Fruit fly (Drosophila melanogaster): Measurements from ENCODE around the gene Kua.

The Kua gene

DNA sequence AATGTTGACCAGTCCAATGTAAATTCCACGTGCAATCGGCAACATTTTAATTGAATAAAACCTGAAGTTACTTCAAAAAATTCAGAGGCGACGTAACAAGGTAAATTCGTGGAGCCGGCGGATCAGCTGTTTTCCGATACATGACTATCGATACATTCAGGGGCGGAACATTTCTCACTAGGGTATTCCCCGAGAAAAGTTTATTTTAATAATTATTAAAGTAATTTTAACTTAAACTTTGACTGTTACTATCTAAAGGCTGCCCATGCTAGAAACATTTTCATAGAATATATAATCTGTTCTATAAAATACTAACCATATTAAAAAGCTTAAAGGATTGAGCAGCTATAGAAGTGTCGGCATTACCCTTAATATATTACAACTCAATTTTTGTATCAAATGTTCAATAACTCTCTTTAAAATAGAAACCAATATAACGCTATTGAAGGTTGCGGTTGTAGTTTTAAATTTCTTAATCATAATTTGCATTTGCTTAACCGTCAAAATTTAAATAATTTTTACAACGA is at the start of gene Kua, which contains the start of gene mRpS18B:
Gene Kua (plus strand): TSS at position 477 of the 527 bp plus-strand sequence.
Gene mRpS18B (minus strand): TSS at position 149 of the 527 bp plus-strand sequence.
- no peak for TF ChIP-seq CG17801 (GFP tag; optimal IDR thresholded peaks at IDR 0.05; ENCODE audit: partially characterized antibody)

DNA sequence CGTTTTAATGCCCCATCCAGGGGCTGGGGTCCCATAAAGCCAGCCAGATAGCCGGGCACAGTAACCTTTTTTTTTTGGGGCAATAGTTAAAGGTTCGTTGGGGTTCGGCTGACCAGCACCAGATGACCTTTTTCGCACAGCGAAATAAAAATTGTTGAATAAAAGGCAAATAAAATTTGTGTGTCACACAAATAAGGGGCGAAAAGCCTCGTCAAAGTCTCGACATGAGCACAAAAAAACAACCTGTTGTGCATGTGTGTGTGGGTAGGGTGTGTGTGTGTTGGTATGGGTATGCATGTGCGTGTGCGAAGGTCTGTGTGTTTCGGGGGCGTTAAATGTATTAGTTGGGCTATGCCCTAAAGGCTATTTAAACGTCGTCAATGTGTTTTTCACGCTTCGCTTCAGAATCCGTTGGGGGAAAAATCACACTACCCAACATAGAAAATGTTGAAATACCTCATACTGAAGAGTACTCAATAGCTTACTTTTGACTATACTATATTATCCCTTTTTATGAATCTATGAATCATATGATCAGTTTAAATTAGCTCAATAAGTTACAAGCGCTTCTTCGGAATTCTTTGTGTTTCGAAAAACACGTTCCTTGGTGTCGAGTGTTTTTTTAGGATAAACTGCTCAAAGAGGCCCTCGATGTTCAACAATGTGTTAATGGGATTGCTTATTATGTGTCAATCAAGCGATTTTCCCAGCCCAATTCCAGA is 46.0 kb upstream of the Kua start:
- no peak for TF ChIP-seq CG17801 (GFP tag; optimal IDR thresholded peaks at IDR 0.05; ENCODE audit: partially characterized antibody)

DNA sequence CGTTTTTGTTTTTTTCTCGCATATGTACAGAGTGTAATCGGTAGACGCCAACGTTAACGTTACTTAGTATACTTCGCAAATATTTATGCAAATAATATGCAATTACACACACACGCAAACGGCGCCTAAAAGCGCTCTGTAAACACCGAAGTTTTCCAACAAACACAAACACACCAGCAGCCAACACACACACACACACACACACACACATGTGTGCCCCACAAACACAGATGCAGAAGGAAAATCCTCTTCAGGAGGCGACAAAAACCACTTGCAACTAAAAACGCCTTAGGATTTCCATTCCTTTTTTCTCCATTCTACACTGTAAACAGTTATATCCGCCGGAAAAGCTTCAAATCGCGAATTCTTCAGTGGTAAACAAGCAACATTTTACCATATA is 40.0 kb upstream of the Kua start:
- no peak for TF ChIP-seq CG17801 (GFP tag; optimal IDR thresholded peaks at IDR 0.05; ENCODE audit: partially characterized antibody)

DNA sequence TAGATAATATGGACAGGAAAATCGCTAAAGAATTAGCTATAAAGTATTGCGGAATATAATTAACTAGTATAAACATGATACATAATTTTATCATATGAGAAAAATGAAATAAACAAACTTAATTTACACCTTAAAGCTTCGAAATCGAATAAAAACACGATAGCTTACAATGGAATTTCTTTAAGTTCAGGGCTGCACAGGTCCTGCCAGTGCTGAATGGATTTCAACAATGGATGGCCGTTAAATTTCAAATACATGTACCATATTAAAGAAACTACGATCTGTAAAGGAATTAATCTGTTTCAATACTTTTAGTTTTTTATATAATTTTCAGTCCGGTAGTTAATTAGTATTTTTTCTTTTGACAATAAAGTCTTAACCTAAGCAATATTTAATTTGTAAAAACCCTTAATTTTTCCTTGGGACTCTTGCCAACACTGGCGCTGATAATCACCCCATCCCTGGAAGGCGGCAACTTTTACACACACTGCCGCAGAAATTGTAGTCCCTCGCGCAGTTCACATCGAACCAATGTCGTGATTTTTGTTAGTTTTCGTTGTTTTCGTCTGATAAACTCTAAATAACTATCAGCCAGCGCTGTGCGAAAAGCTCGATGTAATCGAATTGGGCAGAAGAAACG is 36.2 kb upstream of the Kua start, which contains the start of the genes barr and lok:
Gene barr (minus strand): TSS at position 353 of the 640 bp plus-strand sequence.
Gene lok (plus strand): TSS at position 405 of the 640 bp plus-strand sequence.
- TF ChIP-seq CG17801 (GFP tag; optimal IDR thresholded peaks at IDR 0.05; ENCODE audit: partially characterized antibody): peak; percentile 7

dm6 chr2L:20065516-20065915 is 31.9 kb upstream of the Kua start, which contains the start of gene vls:
Gene vls (minus strand): TSS chr2L:20065679.
- TF ChIP-seq CG17801 (GFP tag; optimal IDR thresholded peaks at IDR 0.05; ENCODE audit: partially characterized antibody): peak; percentile 32

dm6 chr2L:20066233-20066650 is 31.1 kb upstream of the Kua start, which contains the start of gene bwa:
Gene bwa (plus strand): TSS chr2L:20066391.
- TF ChIP-seq CG17801 (GFP tag; optimal IDR thresholded peaks at IDR 0.05; ENCODE audit: partially characterized antibody): no peak

dm6 chr2L:20067928-20068327 is 29.5 kb upstream of the Kua start:
- TF ChIP-seq CG17801 (GFP tag; optimal IDR thresholded peaks at IDR 0.05; ENCODE audit: partially characterized antibody): no peak

- no peak for TF ChIP-seq CG17801 (GFP tag; optimal IDR thresholded peaks at IDR 0.05; ENCODE audit: partially characterized antibody)
These were observed 28.0 kb upstream of the Kua start for dm6 chr2L:20069158-20070016.

dm6 chr2L:20072095-20072494 is 25.3 kb upstream of the Kua start, which contains the start of gene CG10730:
Gene CG10730 (minus strand): TSS chr2L:20072195.
- no peak for TF ChIP-seq CG17801 (GFP tag; optimal IDR thresholded peaks at IDR 0.05; ENCODE audit: partially characterized antibody)

- no peak for TF ChIP-seq CG17801 (GFP tag; optimal IDR thresholded peaks at IDR 0.05; ENCODE audit: partially characterized antibody)
These were observed 23.0 kb upstream of the Kua start for dm6 chr2L:20074388-20074787.

dm6 chr2L:20075234-20075803 is 22.1 kb upstream of the Kua start, which contains the start of the genes pr and neb:
Gene pr (minus strand): TSS chr2L:20075458.
Gene neb (plus strand): TSS chr2L:20075757.
- TF ChIP-seq CG17801 (GFP tag; optimal IDR thresholded peaks at IDR 0.05; ENCODE audit: partially characterized antibody): peak; percentile 62

DNA sequence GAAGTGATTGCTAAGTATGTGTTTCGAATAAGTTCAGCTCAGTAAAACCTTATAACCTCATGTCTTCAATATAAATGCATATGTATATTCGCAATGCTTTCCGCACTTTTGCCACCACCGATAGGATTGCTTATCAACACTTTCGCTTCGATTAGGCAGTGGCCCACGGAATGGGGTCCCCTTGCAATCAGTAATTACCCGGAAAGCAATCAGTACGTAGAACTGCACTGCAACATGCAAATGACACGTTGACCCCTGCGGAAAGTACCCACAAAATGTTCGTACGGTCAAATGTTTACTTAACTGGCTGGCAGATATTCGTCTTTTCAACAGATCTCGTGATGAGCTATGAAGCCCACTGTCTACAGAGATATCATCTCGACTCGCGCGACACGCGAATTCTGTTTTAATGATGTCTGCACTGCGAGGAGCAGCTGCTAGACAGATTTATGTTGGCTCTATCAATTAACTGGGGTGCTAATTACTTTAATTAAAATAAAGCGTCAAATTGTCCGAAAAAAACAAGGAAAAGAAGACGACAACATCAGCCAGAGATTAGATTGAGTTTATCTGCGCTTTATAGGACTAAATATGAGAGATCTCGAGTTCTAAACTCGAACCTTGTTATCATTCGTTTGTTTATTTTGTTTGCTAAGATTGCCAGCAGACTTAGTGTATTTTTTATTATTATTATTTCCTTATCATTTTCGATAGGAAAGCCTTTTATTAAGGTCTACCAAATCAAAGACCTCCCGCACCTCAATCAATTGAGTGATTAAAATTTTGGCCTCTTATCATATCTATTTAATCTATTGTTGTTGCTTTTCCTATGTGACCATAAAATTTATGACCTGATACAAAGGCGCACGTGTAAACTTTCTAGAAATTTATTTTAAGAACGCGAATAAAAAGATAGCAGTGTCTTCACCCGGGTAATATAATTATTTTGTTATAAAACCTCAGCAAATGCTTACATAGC is 19.7 kb upstream of the Kua start:
- TF ChIP-seq CG17801 (GFP tag; optimal IDR thresholded peaks at IDR 0.05; ENCODE audit: partially characterized antibody): peak; percentile 11

dm6 chr2L:20078880-20079279 is 18.5 kb upstream of the Kua start:
- TF ChIP-seq CG17801 (GFP tag; optimal IDR thresholded peaks at IDR 0.05; ENCODE audit: partially characterized antibody): no peak
